Worm (Caenorhabditis elegans) whole organism, young adult: ENCODE measurements around the gene sre-35.

ENCODE experiments used
- B0261.1 ChIP-seq: sonication (generic microtip); optimal IDR thresholded peaks from 2 replicates; lab custom pipeline; 2016; ENCODE audit warnings: mild to moderate bottlenecking, missing genetic modification characterization, moderate library complexity, missing compliant biosample characterization
- C06A6.2 ChIP-seq: fragments of 200-800 bp; sonication (Bioruptor generic); conservative IDR thresholded peaks from 2 replicates; pipeline ENCODE4 v1.3.6; 2022; ENCODE audit warnings: missing genetic modification characterization, missing compliant biosample characterization
- F10E7.11 ChIP-seq: sonication (generic microtip); optimal IDR thresholded peaks from 2 replicates; lab custom pipeline; 2017; ENCODE audit warnings: mild to moderate bottlenecking, missing genetic modification characterization, moderate library complexity, missing compliant biosample characterization
- F37B4.10 ChIP-seq: fragments of 200-800 bp; sonication (Bioruptor generic); IDR thresholded peaks from 2 replicates; pipeline ENCODE4 v1.3.6; 2022; ENCODE audit warnings: missing genetic modification characterization, missing compliant biosample characterization
- F39B2.1 ChIP-seq: fragments of 200-800 bp; sonication (Bioruptor generic); IDR thresholded peaks from 2 replicates; pipeline ENCODE4 v1.3.6; 2022; ENCODE audit warnings: missing genetic modification reagents, missing genetic modification characterization, missing compliant biosample characterization
- F49E8.2 ChIP-seq: sonication (generic microtip); optimal IDR thresholded peaks from 3 replicates; lab custom pipeline; 2017; ENCODE audit warnings: missing genetic modification characterization, mild to moderate bottlenecking, missing compliant biosample characterization, antibody characterized with exemption, moderate library complexity; ENCODE audit not compliant: insufficient read depth
- F52B5.7 ChIP-seq: sonication (generic microtip); optimal IDR thresholded peaks from 2 replicates; lab custom pipeline; 2016; ENCODE audit warnings: mild to moderate bottlenecking, missing genetic modification characterization, missing compliant biosample characterization
- Y53F4B.3 ChIP-seq: fragments of 200-800 bp; sonication (Bioruptor generic); IDR thresholded peaks from 2 replicates; pipeline ENCODE4 v1.3.6; 2022; ENCODE audit warnings: missing genetic modification reagents, missing genetic modification characterization, missing compliant biosample characterization
- aptf-2 ChIP-seq: fragments of 200-800 bp; sonication (Bioruptor generic); conservative IDR thresholded peaks from 2 replicates; pipeline ENCODE4 v1.3.6; 2022; ENCODE audit warnings: missing genetic modification reagents, missing genetic modification characterization, missing compliant biosample characterization
- athp-1 ChIP-seq: sonication (generic microtip); optimal IDR thresholded peaks from 2 replicates; lab custom pipeline; 2017; ENCODE audit warnings: mild to moderate bottlenecking, missing genetic modification characterization, missing compliant biosample characterization
- attf-5 ChIP-seq: fragments of 200-800 bp; sonication (Bioruptor generic); optimal IDR thresholded peaks from 2 replicates; lab custom pipeline; 2018; ENCODE audit warnings: mild to moderate bottlenecking, missing genetic modification characterization, missing compliant biosample characterization
- attf-6 ChIP-seq: fragments of 200-800 bp; sonication (Bioruptor generic); IDR thresholded peaks from 2 replicates; pipeline ENCODE4 v1.3.6; 2022; ENCODE audit warnings: missing genetic modification reagents, missing genetic modification characterization, missing compliant biosample characterization
- bed-1 ChIP-seq: fragments of 200-800 bp; sonication (Bioruptor generic); IDR thresholded peaks from 2 replicates; pipeline ENCODE4 v1.3.6; 2022; ENCODE audit warnings: missing genetic modification reagents, missing genetic modification characterization, missing compliant biosample characterization
- cebp-1 ChIP-seq, 2 experiments: fragments of 200-800 bp in 1 of 2; sonication (Bioruptor generic) in 1 of 2; sonication (generic microtip) in 1 of 2; IDR thresholded peaks in 1 of 2; optimal IDR thresholded peaks in 1 of 2; 2 replicates each; pipeline versions ENCODE4 v1.3.6 to Lab custom; 2017 to 2022; ENCODE audit warnings: missing compliant biosample characterization in 2 of 2, missing genetic modification characterization in 2 of 2, mild to moderate bottlenecking in 1 of 2, missing genetic modification reagents in 1 of 2, moderate library complexity in 1 of 2
- ceh-27 ChIP-seq: fragments of 200-800 bp; sonication (Bioruptor generic); optimal IDR thresholded peaks from 2 replicates; lab custom pipeline; 2018; ENCODE audit warnings: mild to moderate bottlenecking, missing genetic modification characterization, moderate library complexity, missing compliant biosample characterization
- ceh-40 ChIP-seq: fragments of 200-800 bp; sonication (Bioruptor generic); IDR thresholded peaks from 2 replicates; pipeline ENCODE4 v1.3.6; 2022; ENCODE audit warnings: missing genetic modification characterization, missing compliant biosample characterization
- ceh-91 ChIP-seq: fragments of 200-800 bp; sonication (Bioruptor generic); IDR thresholded peaks from 2 replicates; pipeline ENCODE4 v1.3.6; 2022; ENCODE audit warnings: missing genetic modification reagents, missing genetic modification characterization, missing compliant biosample characterization
- die-1 ChIP-seq: sonication (generic microtip); optimal IDR thresholded peaks from 2 replicates; lab custom pipeline; 2016; ENCODE audit warnings: missing genotype, mild to moderate bottlenecking, missing genetic modification characterization, missing compliant biosample characterization
- dpl-1 ChIP-seq: fragments of 150-350 bp; optimal IDR thresholded peaks from 2 replicates; lab custom pipeline; 2014; ENCODE audit warnings: missing biosample characterization, missing genetic modification reagents, missing genetic modification characterization
- egl-44 ChIP-seq: fragments of 200-800 bp; sonication (Bioruptor generic); IDR thresholded peaks from 2 replicates; pipeline ENCODE4 v1.3.6; 2022; ENCODE audit warnings: missing genetic modification reagents, missing genetic modification characterization, missing compliant biosample characterization
- ekl-4 ChIP-seq: fragments of 200-800 bp; sonication (Bioruptor generic); IDR thresholded peaks from 2 replicates; pipeline ENCODE4 v1.3.6; 2022; ENCODE audit warnings: missing genetic modification reagents, missing genetic modification characterization, missing compliant biosample characterization
- ets-4 ChIP-seq: fragments of 200-800 bp; sonication (Bioruptor generic); optimal IDR thresholded peaks from 2 replicates; lab custom pipeline; 2018; ENCODE audit warnings: mild to moderate bottlenecking, missing genetic modification characterization, missing compliant biosample characterization
- fkh-3 ChIP-seq: sonication (generic microtip); optimal IDR thresholded peaks from 2 replicates; lab custom pipeline; 2016; ENCODE audit warnings: mild to moderate bottlenecking, missing genetic modification characterization, missing compliant biosample characterization
- gei-17 ChIP-seq: fragments of 200-800 bp; sonication (Bioruptor generic); optimal IDR thresholded peaks from 2 replicates; lab custom pipeline; 2018; ENCODE audit warnings: mild to moderate bottlenecking, missing genetic modification characterization, missing compliant biosample characterization
- hmg-1.2 ChIP-seq: fragments of 200-800 bp; sonication (Bioruptor generic); IDR thresholded peaks from 2 replicates; pipeline ENCODE4 v1.3.6; 2022; ENCODE audit warnings: missing genetic modification reagents, missing genetic modification characterization, missing compliant biosample characterization
- hrde-1 ChIP-seq: sonication (generic microtip); optimal IDR thresholded peaks from 2 replicates; lab custom pipeline; 2016; ENCODE audit warnings: missing genetic modification characterization, mild to moderate bottlenecking, missing compliant biosample characterization, moderate library complexity, missing genotype, missing genetic modification reagents, borderline replicate concordance
- hsf-1 ChIP-seq: fragments of 200-800 bp; sonication (Bioruptor generic); IDR thresholded peaks from 2 replicates; pipeline ENCODE4 v1.3.6; 2022; ENCODE audit warnings: missing genetic modification reagents, missing genetic modification characterization, missing compliant biosample characterization
- lag-1 ChIP-seq: fragments of 200-800 bp; sonication (Bioruptor generic); IDR thresholded peaks from 2 replicates; pipeline ENCODE4 v1.3.6; 2022; ENCODE audit warnings: missing genetic modification reagents, missing genetic modification characterization, missing compliant biosample characterization
- let-607 ChIP-seq, 2 experiments: fragments of 200-800 bp in 1 of 2; sonication (Bioruptor generic) in 1 of 2; sonication (generic microtip) in 1 of 2; optimal IDR thresholded peaks; 2 replicates each; lab custom pipeline; 2016 to 2018; ENCODE audit warnings: mild to moderate bottlenecking in 2 of 2, missing compliant biosample characterization in 2 of 2, missing genetic modification characterization in 2 of 2, moderate library complexity in 2 of 2, missing genotype in 1 of 2
- lir-1 ChIP-seq: fragments of 200-800 bp; sonication (Bioruptor generic); conservative IDR thresholded peaks from 2 replicates; pipeline ENCODE4 v1.3.6; 2022; ENCODE audit warnings: missing genetic modification reagents, missing genetic modification characterization, missing compliant biosample characterization
- madf-6 ChIP-seq: fragments of 200-800 bp; sonication (Bioruptor generic); IDR thresholded peaks from 2 replicates; pipeline ENCODE4 v1.3.6; 2022; ENCODE audit warnings: missing genetic modification reagents, missing genetic modification characterization, missing compliant biosample characterization
- mel-28 ChIP-seq: sonication (generic microtip); optimal IDR thresholded peaks from 2 replicates; lab custom pipeline; 2016; ENCODE audit warnings: borderline replicate concordance, mild to moderate bottlenecking, missing genetic modification characterization, missing compliant biosample characterization
- nfya-1 ChIP-seq: sonication (generic microtip); optimal IDR thresholded peaks from 2 replicates; lab custom pipeline; 2017; ENCODE audit warnings: antibody characterized with exemption, missing compliant biosample characterization, missing genetic modification characterization, borderline replicate concordance; ENCODE audit not compliant: insufficient read depth
- nfyb-1 ChIP-seq: fragments of 200-800 bp; sonication (Bioruptor generic); IDR thresholded peaks from 2 replicates; pipeline ENCODE4 v1.3.6; 2022; ENCODE audit warnings: missing genetic modification reagents, missing genetic modification characterization, missing compliant biosample characterization
- nhr-27 ChIP-seq: fragments of 200-800 bp; sonication (Bioruptor generic); optimal IDR thresholded peaks from 2 replicates; lab custom pipeline; 2018; ENCODE audit warnings: mild to moderate bottlenecking, missing genetic modification characterization, moderate library complexity, missing compliant biosample characterization
- nhr-90 ChIP-seq: sonication (generic microtip); optimal IDR thresholded peaks from 2 replicates; lab custom pipeline; 2016; ENCODE audit warnings: missing genotype, mild to moderate bottlenecking, missing genetic modification characterization, missing compliant biosample characterization
- snpc-4 ChIP-seq, 5 experiments: fragments of 150-350 bp in 1 of 5; sonication (generic microtip) in 4 of 5; optimal IDR thresholded peaks; 2 replicates each; lab custom pipeline; 2014 to 2018; ENCODE audit warnings: missing genetic modification characterization in 5 of 5, missing biosample characterization in 3 of 5, antibody characterized with exemption in 2 of 5, mild to moderate bottlenecking in 2 of 5, missing compliant biosample characterization in 2 of 5, missing genotype in 2 of 5, moderate library complexity in 2 of 5, missing genetic modification reagents in 1 of 5
- somi-1 ChIP-seq: fragments of 200-800 bp; sonication (Bioruptor generic); optimal IDR thresholded peaks from 2 replicates; lab custom pipeline; 2018; ENCODE audit warnings: mild to moderate bottlenecking, missing genetic modification characterization, missing compliant biosample characterization
- sptf-2 ChIP-seq: fragments of 200-800 bp; sonication (Bioruptor generic); optimal IDR thresholded peaks from 2 replicates; lab custom pipeline; 2018; ENCODE audit warnings: mild to moderate bottlenecking, missing genetic modification characterization, missing compliant biosample characterization
- tlf-1 ChIP-seq: fragments of 200-800 bp; sonication (Bioruptor generic); optimal IDR thresholded peaks from 2 replicates; lab custom pipeline; 2018; ENCODE audit warnings: mild to moderate bottlenecking, missing genetic modification characterization, missing compliant biosample characterization
- zim-3 ChIP-seq: sonication (generic microtip); optimal IDR thresholded peaks from 2 replicates; lab custom pipeline; 2017; ENCODE audit warnings: mild to moderate bottlenecking, missing genetic modification characterization, moderate library complexity, missing compliant biosample characterization
- ztf-22 ChIP-seq: fragments of 200-800 bp; sonication (Bioruptor generic); optimal IDR thresholded peaks from 2 replicates; lab custom pipeline; 2018; ENCODE audit warnings: mild to moderate bottlenecking, missing genetic modification characterization, moderate library complexity, missing compliant biosample characterization
- ztf-3 ChIP-seq: fragments of 200-800 bp; sonication (Bioruptor generic); optimal IDR thresholded peaks from 2 replicates; lab custom pipeline; 2018; ENCODE audit warnings: mild to moderate bottlenecking, missing genetic modification characterization, missing compliant biosample characterization

The sre-35 gene

DNA sequence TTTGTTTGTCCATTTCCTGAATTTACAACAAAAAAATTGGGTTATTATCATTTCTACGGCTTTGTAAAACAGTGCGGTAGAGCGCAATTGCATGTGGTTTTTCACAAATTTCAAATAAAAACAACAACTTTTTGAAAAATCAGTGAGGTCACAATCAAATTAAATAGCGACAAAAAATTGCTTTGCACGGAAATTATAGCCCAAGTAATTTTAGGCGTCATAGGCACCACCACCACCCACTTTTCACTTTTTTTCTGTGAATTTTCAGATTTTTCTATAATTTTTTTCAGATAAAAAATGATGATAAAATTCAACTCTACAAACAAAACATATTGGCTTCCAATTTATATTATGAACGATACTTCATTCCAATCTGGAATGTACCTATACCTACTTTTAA is 4.6 kb upstream of the sre-35 start, which contains the start of gene sre-38:
Gene sre-38 (plus strand): TSS at position 301 of the 400 bp plus-strand sequence.
- TF ChIP-seq sptf-2 (GFP tag; lab: Kevin White, UChicago) = no peak
- TF ChIP-seq mel-28 (tag; lab: Kevin White, UChicago) = no peak
- no peak for TF ChIP-seq egl-44
- no peak for TF ChIP-seq F52B5.7 (tag; lab: Kevin White, UChicago)
- TF ChIP-seq cebp-1 (GFP tag; IDR thresholded peaks at IDR 0.05; lab: Robert Waterston, UW) = no peak
- no peak for TF ChIP-seq cebp-1 (tag; optimal IDR thresholded peaks at IDR 0.05; lab: Kevin White, UChicago)
- TF ChIP-seq C06A6.2 (GFP tag; lab: Robert Waterston, UW) = no peak
- TF ChIP-seq die-1 (tag; lab: Kevin White, UChicago) = no peak
- TF ChIP-seq tlf-1 = no peak
- TF ChIP-seq Y53F4B.3 (GFP tag; lab: Robert Waterston, UW) = no peak
- no peak for TF ChIP-seq dpl-1 (GFP tag; lab: Kevin White, UChicago)
- no peak for TF ChIP-seq let-607 (tag; optimal IDR thresholded peaks at IDR 0.05; lab: Kevin White, UChicago)
- TF ChIP-seq ztf-3 = no peak
- no peak for TF ChIP-seq nfyb-1 (GFP tag; lab: Robert Waterston, UW)
- no peak for TF ChIP-seq ekl-4 (GFP tag; lab: Robert Waterston, UW)
- TF ChIP-seq, all 124 proteins: peak for 0

DNA sequence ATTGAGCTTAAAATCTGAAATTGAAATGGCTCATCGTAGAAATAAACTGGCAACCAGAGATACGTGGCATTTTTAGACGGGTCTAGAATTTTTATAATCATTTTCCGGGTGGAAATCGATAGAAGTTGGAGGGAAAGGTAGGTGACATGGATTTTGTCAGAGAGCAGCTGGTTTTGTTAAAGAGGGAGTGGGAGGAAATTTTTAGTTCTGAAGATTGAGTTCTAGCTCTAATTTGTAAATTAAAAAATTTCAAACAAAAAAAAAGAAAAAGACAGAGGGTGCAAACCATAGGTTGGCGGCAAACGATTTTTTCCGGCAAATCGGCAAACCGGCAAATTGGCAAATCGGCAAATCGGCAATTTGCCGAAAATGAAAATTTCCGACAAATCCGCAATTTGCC is 4.0 kb upstream of the sre-35 start, which contains the start of gene sre-32:
Gene sre-32 (minus strand): TSS at position 101 of the 400 bp plus-strand sequence.
- TF ChIP-seq ceh-27 (GFP tag; lab: Kevin White, UChicago) (no peak), attf-6 (GFP tag; lab: Robert Waterston, UW) (no peak), C06A6.2 (GFP tag; lab: Robert Waterston, UW) (no peak), zim-3 (tag; lab: Kevin White, UChicago) (no peak), lir-1 (no peak), B0261.1 (tag; lab: Kevin White, UChicago) (no peak), snpc-4 (GFP tag; optimal IDR thresholded peaks at IDR 0.05; lab: Kevin White, UChicago) (no peak), snpc-4 (tag; optimal IDR thresholded peaks at IDR 0.05; lab: Kevin White, UChicago) (no peak), hrde-1 (no peak), attf-5 (no peak), hmg-1.2 (no peak), somi-1 (no peak), ceh-91 (GFP tag; lab: Robert Waterston, UW) (no peak), F10E7.11 (tag; lab: Kevin White, UChicago) (no peak), bed-1 (GFP tag; lab: Robert Waterston, UW) (no peak), athp-1 (no peak), nhr-27 (no peak)

DNA sequence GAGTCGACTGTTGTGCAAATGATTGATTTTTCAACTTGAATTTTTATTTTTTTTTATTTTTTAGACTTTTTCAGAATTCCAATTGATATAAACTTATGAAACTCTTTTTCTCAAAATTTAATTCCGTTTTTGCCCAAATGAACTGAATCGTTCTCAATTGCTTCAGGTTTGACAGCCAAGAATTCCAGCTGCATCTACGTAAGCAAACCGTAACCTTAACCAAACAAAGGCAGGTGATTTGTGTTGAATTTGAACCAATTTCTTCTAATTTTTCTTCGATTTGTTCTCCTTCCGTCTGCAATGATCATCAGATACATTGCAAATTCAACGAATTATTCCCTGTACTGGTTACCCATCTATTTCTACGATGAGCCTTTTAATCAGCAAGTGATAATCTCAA is 2.8 kb downstream of the sre-35 start, which contains the start of gene sre-34:
Gene sre-34 (plus strand): TSS at position 301 of the 400 bp plus-strand sequence.
- TF ChIP-seq nfya-1 (tag; lab: Kevin White, UChicago) (no peak), lag-1 (GFP tag; lab: Robert Waterston, UW) (no peak), attf-6 (GFP tag; lab: Robert Waterston, UW) (no peak), hsf-1 (GFP tag; lab: Robert Waterston, UW) (no peak)

DNA sequence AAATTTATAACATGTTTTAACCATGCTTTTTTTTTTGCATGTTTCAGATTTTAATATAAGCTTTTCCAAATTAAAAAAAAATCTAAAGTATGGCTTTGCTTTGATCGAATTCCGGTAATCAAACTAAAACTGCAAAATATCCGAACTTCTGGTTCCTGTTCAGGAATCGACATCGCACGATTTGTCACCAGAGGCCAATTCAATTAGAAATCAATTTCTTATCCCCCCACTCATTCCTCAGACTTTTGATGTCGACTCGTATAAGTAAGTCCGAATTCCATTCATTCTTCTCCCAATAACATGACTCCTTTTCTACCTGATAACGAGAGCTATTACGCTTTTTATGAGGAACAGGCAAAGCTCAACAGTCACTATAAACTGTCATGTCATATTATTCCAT is 4.4 kb downstream of the sre-35 start, which contains the start of gene srh-27:
Gene srh-27 (plus strand): TSS at position 301 of the 400 bp plus-strand sequence.
- TF ChIP-seq hmg-1.2 = no peak
- no peak for TF ChIP-seq nhr-90
- TF ChIP-seq F37B4.10 (GFP tag; lab: Robert Waterston, UW) = no peak
- TF ChIP-seq F39B2.1 (GFP tag; lab: Robert Waterston, UW) = no peak
- TF ChIP-seq fkh-3 (tag; lab: Kevin White, UChicago) = no peak
- TF ChIP-seq ceh-40 (GFP tag; lab: Robert Waterston, UW) = no peak
- TF ChIP-seq aptf-2 (GFP tag; lab: Robert Waterston, UW) = no peak
- TF ChIP-seq hsf-1 (GFP tag; lab: Robert Waterston, UW) = no peak
- TF ChIP-seq ets-4 (GFP tag; lab: Kevin White, UChicago) = no peak
- TF ChIP-seq mel-28 (tag; lab: Kevin White, UChicago) = no peak
- TF ChIP-seq ztf-22 (GFP tag; lab: Kevin White, UChicago) = no peak
- no peak for TF ChIP-seq gei-17
- no peak for TF ChIP-seq madf-6 (GFP tag; lab: Robert Waterston, UW)
- no peak for TF ChIP-seq F49E8.2 (tag; lab: Kevin White, UChicago)
